Worm (Caenorhabditis elegans): Measurements from ENCODE around the gene nspb-5.
A peak's percentile ranks its signal among the peaks of the same experiment; 100 is the strongest.

Gene nspb-5

ce11 chrIV:6574343-6574742 lies 24.5 kb upstream of the nspb-5 start:
- TF ChIP-seq unc-55 (GFP tag; optimal IDR thresholded peaks at IDR 0.05) (peak; percentile 71), pros-1 (tag; optimal IDR thresholded peaks at IDR 0.05) (no peak), tbx-7 (tag; optimal IDR thresholded peaks at IDR 0.05) (no peak), pat-9 (tag; optimal IDR thresholded peaks at IDR 0.05) (no peak), nfya-1 (tag; optimal IDR thresholded peaks at IDR 0.05) (peak; percentile 37)

ce11 chrIV:6575959-6576727 lies 22.7 kb upstream of the nspb-5 start:
- TF ChIP-seq gmeb-2 (tag; optimal IDR thresholded peaks at IDR 0.05) (no peak), K09A11.1 (tag; optimal IDR thresholded peaks at IDR 0.05; ENCODE audit: insufficient read depth) (no peak), ceh-30 (tag; optimal IDR thresholded peaks at IDR 0.05) (no peak), nhr-232 (tag; optimal IDR thresholded peaks at IDR 0.05) (no peak), dve-1 (tag; optimal IDR thresholded peaks at IDR 0.05) (peak; percentile 59), fkh-6 (tag; optimal IDR thresholded peaks at IDR 0.05) (no peak), lin-11 (tag; optimal IDR thresholded peaks at IDR 0.05) (peak; percentile 9), hlh-8 (tag; optimal IDR thresholded peaks at IDR 0.05) (no peak), dmd-4 (tag; optimal IDR thresholded peaks at IDR 0.05; ENCODE audit: borderline replicate concordance) (no peak), nhr-11 (tag; optimal IDR thresholded peaks at IDR 0.05) (no peak), nfya-1 (tag; optimal IDR thresholded peaks at IDR 0.05) (no peak), pqm-1 (tag; optimal IDR thresholded peaks at IDR 0.05) (no peak), ceh-24 (tag; optimal IDR thresholded peaks at IDR 0.05) (no peak), unc-55 (GFP tag; optimal IDR thresholded peaks at IDR 0.05) (no peak), pha-4 (tag; optimal IDR thresholded peaks at IDR 0.05) (no peak), hlh-6 (tag; optimal IDR thresholded peaks at IDR 0.05) (no peak)

ce11 chrIV:6576728-6577101 lies 22.1 kb upstream of the nspb-5 start:
- TF ChIP-seq fkh-10 (GFP tag; optimal IDR thresholded peaks at IDR 0.05) (no peak), fax-1 (tag; optimal IDR thresholded peaks at IDR 0.05) (no peak), ceh-34 (tag; optimal IDR thresholded peaks at IDR 0.05) (peak; percentile 55), nhr-11 (tag; optimal IDR thresholded peaks at IDR 0.05) (no peak), F13H6.1 (tag; optimal IDR thresholded peaks at IDR 0.05) (peak; percentile 25), C08G9.2 (tag; optimal IDR thresholded peaks at IDR 0.05) (no peak), sox-2 (GFP tag; IDR thresholded peaks at IDR 0.05) (no peak), nfya-1 (tag; optimal IDR thresholded peaks at IDR 0.05) (peak; percentile 57), sdc-2 (tag; optimal IDR thresholded peaks at IDR 0.05) (no peak), ceh-6 (GFP tag; optimal IDR thresholded peaks at IDR 0.05) (no peak), tbx-2 (tag; optimal IDR thresholded peaks at IDR 0.05) (peak; percentile 54), ceh-31 (tag; optimal IDR thresholded peaks at IDR 0.05) (peak; percentile 70), zip-5 (tag; optimal IDR thresholded peaks at IDR 0.05) (no peak), rnt-1 (tag; optimal IDR thresholded peaks at IDR 0.05) (peak; percentile 86), unc-55 (GFP tag; optimal IDR thresholded peaks at IDR 0.05) (peak; percentile 15), lim-6 (tag; optimal IDR thresholded peaks at IDR 0.05) (no peak), ceh-45 (GFP tag; IDR thresholded peaks at IDR 0.05) (no peak), pax-1 (tag; optimal IDR thresholded peaks at IDR 0.05) (peak; percentile 50), pros-1 (tag; optimal IDR thresholded peaks at IDR 0.05) (peak; percentile 32), ceh-9 (tag; optimal IDR thresholded peaks at IDR 0.05) (no peak), T23F11.4 (GFP tag; optimal IDR thresholded peaks at IDR 0.05) (no peak), K02D7.2 (tag; optimal IDR thresholded peaks at IDR 0.05) (no peak), madf-2 (tag; optimal IDR thresholded peaks at IDR 0.05) (no peak), sox-4 (tag; optimal IDR thresholded peaks at IDR 0.05) (no peak), che-1 (tag; optimal IDR thresholded peaks at IDR 0.05) (no peak), pat-9 (tag; optimal IDR thresholded peaks at IDR 0.05) (no peak), ceh-19 (GFP tag; optimal IDR thresholded peaks at IDR 0.05) (no peak), ref-2 (tag; optimal IDR thresholded peaks at IDR 0.05) (peak; percentile 39), ceh-30 (tag; optimal IDR thresholded peaks at IDR 0.05) (peak; percentile 23), ceh-22 (tag; optimal IDR thresholded peaks at IDR 0.05) (peak; percentile 29), ets-4 (tag; optimal IDR thresholded peaks at IDR 0.05) (peak; percentile 50), ceh-18 (tag; optimal IDR thresholded peaks at IDR 0.05) (peak; percentile 17), hlh-15 (tag; optimal IDR thresholded peaks at IDR 0.05) (no peak)

All from whole organism, late embryonic.